Fruit fly (Drosophila melanogaster): ENCODE results near the gene Dhrs4.

dm6 chr3L:5182255-5182993 is 41.0 kb upstream of the Dhrs4 start:
- TF ChIP-seq Blimp-1 (GFP tag; optimal IDR thresholded peaks at IDR 0.05) (no peak), dac (GFP tag; optimal IDR thresholded peaks at IDR 0.05) (no peak), eg (GFP tag; IDR thresholded peaks at IDR 0.05) (0 out of 3 replicates have a peak, but pooled peaks have one; percentile 28), fkh (GFP tag; optimal IDR thresholded peaks at IDR 0.05) (no peak), lz (GFP tag; optimal IDR thresholded peaks at IDR 0.05) (peak; percentile 23), ss (GFP tag; optimal IDR thresholded peaks at IDR 0.05) (no peak), CG6163 (GFP tag; IDR thresholded peaks at IDR 0.05) (0 out of 3 replicates have a peak, but pooled peaks have one; percentile 39), CG11294 (GFP tag; IDR thresholded peaks at IDR 0.05) (no peak), CG11902 (GFP tag; optimal IDR thresholded peaks at IDR 0.05) (peak; percentile 11), CG16779 (tag; optimal IDR thresholded peaks at IDR 0.05) (no peak), net (GFP tag; optimal IDR thresholded peaks at IDR 0.05) (peak; percentile 10)

Data from whole organism, prepupa.